Worm (Caenorhabditis elegans) whole organism, L4 larva: ENCODE data around the gene ctsa-4.1.
A peak's percentile ranks its signal among the peaks of the same experiment; 100 is the strongest.

Source experiments
- F10B5.3 ChIP-seq: sonication (generic microtip); optimal IDR thresholded peaks from 2 replicates; lab custom pipeline; 2016; ENCODE audit warnings: mild to moderate bottlenecking, missing genetic modification characterization, missing compliant biosample characterization
- F26F4.8 ChIP-seq: fragments of 200-800 bp; sonication (Bioruptor generic); conservative IDR thresholded peaks from 2 replicates; pipeline ENCODE4 v1.3.6; 2022; ENCODE audit warnings: missing genetic modification characterization, missing compliant biosample characterization
- F44E2.7 ChIP-seq: fragments of 200-800 bp; sonication (Bioruptor generic); IDR thresholded peaks from 2 replicates; pipeline ENCODE4 v2.1.2; 2022; ENCODE audit warnings: missing genetic modification characterization, missing compliant biosample characterization
- F49E8.2 ChIP-seq: sonication (generic microtip); optimal IDR thresholded peaks from 2 replicates; lab custom pipeline; 2016; ENCODE audit warnings: missing compliant biosample characterization, mild to moderate bottlenecking, missing genetic modification characterization, borderline replicate concordance
- T20F7.1 ChIP-seq: fragments of 200-800 bp; sonication (Bioruptor generic); optimal IDR thresholded peaks from 2 replicates; lab custom pipeline; 2018; ENCODE audit warnings: mild to moderate bottlenecking, missing genetic modification characterization, missing compliant biosample characterization
- Y105C5A.15 ChIP-seq: fragments of 200-800 bp; sonication (Bioruptor generic); IDR thresholded peaks from 2 replicates; pipeline ENCODE4 v1.3.6; 2022; ENCODE audit warnings: missing genetic modification characterization, missing compliant biosample characterization
- Y48G9A.11 ChIP-seq: fragments of 200-800 bp; sonication (Bioruptor generic); IDR thresholded peaks from 2 replicates; pipeline ENCODE4 v1.3.6; 2022; ENCODE audit warnings: missing genetic modification reagents, missing genetic modification characterization, missing compliant biosample characterization
- Y75B8A.6 ChIP-seq: fragments of 200-800 bp; sonication (Bioruptor generic); IDR thresholded peaks from 2 replicates; pipeline ENCODE4 v1.3.6; 2022; ENCODE audit warnings: missing genetic modification reagents, missing genetic modification characterization, missing compliant biosample characterization
- ZK546.5 ChIP-seq, 2 experiments: sonication (generic microtip); optimal IDR thresholded peaks; 2 replicates each; lab custom pipeline; 2017; ENCODE audit warnings: missing biosample characterization in 2 of 2, missing genetic modification characterization in 2 of 2
- aha-1 ChIP-seq: fragments of 150-350 bp; peaks from one replicate; lab custom pipeline; 2014; ENCODE audit warnings: missing biosample characterization, missing genetic modification characterization
- aly-2 ChIP-seq: sonication (generic microtip); optimal IDR thresholded peaks from 2 replicates; lab custom pipeline; 2018; ENCODE audit warnings: missing biosample characterization, missing genetic modification characterization
- ceh-44 ChIP-seq: fragments of 200-800 bp; sonication (Bioruptor generic); IDR thresholded peaks from 2 replicates; pipeline ENCODE4 v1.3.6; 2022; ENCODE audit warnings: missing genetic modification reagents, missing genetic modification characterization, missing compliant biosample characterization
- ceh-82 ChIP-seq: sonication (generic microtip); optimal IDR thresholded peaks from 2 replicates; lab custom pipeline; 2017; ENCODE audit warnings: missing biosample characterization, missing genetic modification characterization
- ces-1 ChIP-seq: fragments of 150-350 bp; sonication (generic microtip); optimal IDR thresholded peaks from 4 replicates; lab custom pipeline; 2014; ENCODE audit warnings: missing biosample characterization, missing genetic modification reagents, missing genetic modification characterization
- daf-12 ChIP-seq: fragments of 150-350 bp; optimal IDR thresholded peaks from 2 replicates; lab custom pipeline; 2014; ENCODE audit warnings: missing biosample characterization, missing genetic modification reagents, missing genetic modification characterization
- daf-16 ChIP-seq, 3 experiments: sonication (generic microtip); optimal IDR thresholded peaks; 2 replicates each; lab custom pipeline; 2016 to 2017; ENCODE audit warnings: missing genetic modification characterization in 3 of 3, missing genetic modification reagents in 3 of 3, mild to moderate bottlenecking in 2 of 3, missing compliant biosample characterization in 2 of 3, missing biosample characterization in 1 of 3, moderate library complexity in 1 of 3
- daf-19 ChIP-seq: fragments of 200-800 bp; sonication (Bioruptor generic); conservative IDR thresholded peaks from 2 replicates; pipeline ENCODE4 v1.3.6; 2022; ENCODE audit warnings: missing genetic modification characterization, missing compliant biosample characterization
- dmd-6 ChIP-seq: fragments of 200-800 bp; sonication (Bioruptor generic); IDR thresholded peaks from 2 replicates; pipeline ENCODE4 v1.3.6; 2022; ENCODE audit warnings: missing genetic modification reagents, missing genetic modification characterization, missing compliant biosample characterization
- dmd-8 ChIP-seq: fragments of 200-800 bp; sonication (Bioruptor generic); IDR thresholded peaks from 2 replicates; pipeline ENCODE4 v1.3.6; 2022; ENCODE audit warnings: missing genetic modification characterization, missing compliant biosample characterization
- fos-1 ChIP-seq: fragments of 150-350 bp; optimal IDR thresholded peaks from 2 replicates; lab custom pipeline; 2014; ENCODE audit warnings: missing biosample characterization, missing genetic modification characterization
- hif-1 ChIP-seq, 2 experiments: sonication (generic microtip); optimal IDR thresholded peaks; 2 replicates each; lab custom pipeline; 2016 to 2017; ENCODE audit warnings: missing compliant biosample characterization in 2 of 2, missing genetic modification characterization in 2 of 2, missing genetic modification reagents in 2 of 2, missing genotype in 2 of 2, mild to moderate bottlenecking in 1 of 2
- hlh-11 ChIP-seq: fragments of 200-800 bp; sonication (Bioruptor generic); optimal IDR thresholded peaks from 2 replicates; lab custom pipeline; 2018; ENCODE audit warnings: mild to moderate bottlenecking, missing genetic modification characterization, missing compliant biosample characterization
- hmg-1.1 ChIP-seq: fragments of 200-800 bp; sonication (Bioruptor generic); IDR thresholded peaks from 2 replicates; pipeline ENCODE4 v1.3.6; 2022; ENCODE audit warnings: missing genetic modification reagents, missing genetic modification characterization, missing compliant biosample characterization
- lin-15B ChIP-seq: fragments of 150-350 bp; sonication (generic microtip); optimal IDR thresholded peaks from 3 replicates; lab custom pipeline; 2014; ENCODE audit warnings: missing biosample characterization, missing genetic modification characterization
- lin-38 ChIP-seq: fragments of 200-800 bp; sonication (Bioruptor generic); IDR thresholded peaks from 2 replicates; pipeline ENCODE4 v1.3.6; 2022; ENCODE audit warnings: missing genetic modification reagents, missing genetic modification characterization, missing compliant biosample characterization
- lin-39 ChIP-seq: fragments of 150-350 bp; optimal IDR thresholded peaks from 2 replicates; lab custom pipeline; 2014; ENCODE audit warnings: missing biosample characterization, missing genetic modification reagents, missing genetic modification characterization
- lsy-2 ChIP-seq, 2 experiments: fragments of 150-350 bp in 1 of 2; sonication (generic microtip) in 1 of 2; optimal IDR thresholded peaks; 2 replicates each; lab custom pipeline; 2014 to 2017; ENCODE audit warnings: missing biosample characterization in 2 of 2, missing genetic modification characterization in 2 of 2
- madf-5 ChIP-seq, 2 experiments: fragments of 200-800 bp; sonication (Bioruptor generic); IDR thresholded peaks; 2 replicates each; pipeline ENCODE4 v1.3.6; 2022; ENCODE audit warnings: missing compliant biosample characterization in 2 of 2, missing genetic modification characterization in 2 of 2
- madf-9 ChIP-seq: fragments of 200-800 bp; sonication (Bioruptor generic); conservative IDR thresholded peaks from 2 replicates; pipeline ENCODE4 v1.3.6; 2022; ENCODE audit warnings: missing genetic modification reagents, missing genetic modification characterization, missing compliant biosample characterization
- mdl-1 ChIP-seq, 2 experiments: fragments of 150-350 bp in 1 of 2; sonication (generic microtip) in 1 of 2; optimal IDR thresholded peaks; 2 replicates each; lab custom pipeline; 2014 to 2017; ENCODE audit warnings: missing biosample characterization in 2 of 2, missing genetic modification characterization in 2 of 2
- mdt-29 ChIP-seq: fragments of 200-800 bp; sonication (Bioruptor generic); IDR thresholded peaks from 2 replicates; pipeline ENCODE4 v1.3.6; 2022; ENCODE audit warnings: missing genetic modification reagents, missing genetic modification characterization, missing compliant biosample characterization
- mxl-2 ChIP-seq: fragments of 200-800 bp; sonication (Bioruptor generic); conservative IDR thresholded peaks from 2 replicates; pipeline ENCODE4 v1.3.6; 2022; ENCODE audit warnings: missing genetic modification reagents, missing genetic modification characterization, missing compliant biosample characterization
- mxl-3 ChIP-seq: fragments of 200-800 bp; sonication (Bioruptor generic); optimal IDR thresholded peaks from 2 replicates; lab custom pipeline; 2018; ENCODE audit warnings: mild to moderate bottlenecking, missing genetic modification characterization, missing compliant biosample characterization
- nhr-11 ChIP-seq: fragments of 150-350 bp; optimal IDR thresholded peaks from 2 replicates; lab custom pipeline; 2014; ENCODE audit warnings: missing biosample characterization, missing genetic modification characterization
- nhr-111 ChIP-seq: fragments of 200-800 bp; sonication (Bioruptor generic); optimal IDR thresholded peaks from 2 replicates; lab custom pipeline; 2018; ENCODE audit warnings: mild to moderate bottlenecking, missing genetic modification characterization, missing compliant biosample characterization
- nhr-25 ChIP-seq: sonication (generic microtip); optimal IDR thresholded peaks from 2 replicates; lab custom pipeline; 2017; ENCODE audit warnings: missing genetic modification characterization, mild to moderate bottlenecking, missing compliant biosample characterization, antibody characterized with exemption, moderate library complexity, borderline replicate concordance; ENCODE audit not compliant: insufficient read depth
- nhr-28 ChIP-seq: fragments of 150-350 bp; optimal IDR thresholded peaks from 2 replicates; lab custom pipeline; 2014; ENCODE audit warnings: missing biosample characterization, missing genetic modification characterization
- nhr-41 ChIP-seq: fragments of 200-800 bp; sonication (Bioruptor generic); IDR thresholded peaks from 2 replicates; pipeline ENCODE4 v1.3.6; 2022; ENCODE audit warnings: missing genetic modification reagents, missing genetic modification characterization, missing compliant biosample characterization
- nhr-6 ChIP-seq: fragments of 150-350 bp; optimal IDR thresholded peaks from 2 replicates; lab custom pipeline; 2014; ENCODE audit warnings: missing biosample characterization, missing genetic modification characterization
- pqm-1 ChIP-seq: sonication (generic microtip); optimal IDR thresholded peaks from 2 replicates; lab custom pipeline; 2017; ENCODE audit warnings: missing biosample characterization, missing genetic modification characterization
- rbr-2 ChIP-seq: sonication (generic microtip); optimal IDR thresholded peaks from 2 replicates; lab custom pipeline; 2016; ENCODE audit warnings: missing genotype, missing genetic modification characterization, missing compliant biosample characterization
- sdz-12 ChIP-seq: fragments of 200-800 bp; sonication (Bioruptor generic); optimal IDR thresholded peaks from 2 replicates; lab custom pipeline; 2018; ENCODE audit warnings: mild to moderate bottlenecking, missing genetic modification characterization, missing compliant biosample characterization
- set-16 ChIP-seq: fragments of 200-800 bp; sonication (Bioruptor generic); IDR thresholded peaks from 2 replicates; pipeline ENCODE4 v1.3.6; 2022; ENCODE audit warnings: missing genetic modification reagents, missing genetic modification characterization, missing compliant biosample characterization
- spr-3 ChIP-seq: fragments of 200-800 bp; sonication (Bioruptor generic); optimal IDR thresholded peaks from 2 replicates; lab custom pipeline; 2018; ENCODE audit warnings: mild to moderate bottlenecking, missing genetic modification characterization, missing compliant biosample characterization
- tra-1 ChIP-seq: fragments of 200-800 bp; sonication (Bioruptor generic); IDR thresholded peaks from 2 replicates; pipeline ENCODE4 v1.3.6; 2022; ENCODE audit warnings: missing genetic modification reagents, missing genetic modification characterization, missing compliant biosample characterization
- unc-130 ChIP-seq: sonication (generic microtip); optimal IDR thresholded peaks from 2 replicates; lab custom pipeline; 2016; ENCODE audit warnings: missing genetic modification reagents, missing genetic modification characterization, missing compliant biosample characterization
- unc-39 ChIP-seq: sonication (generic microtip); optimal IDR thresholded peaks from 2 replicates; lab custom pipeline; 2017; ENCODE audit warnings: missing biosample characterization, missing genetic modification characterization
- unc-62 ChIP-seq, 3 experiments: fragments of 150-350 bp in 1 of 3; sonication (generic microtip); optimal IDR thresholded peaks in 2 of 3; peaks in 1 of 3; 1 replicate in 1 of 3; 2 replicates in 2 of 3; lab custom pipeline; 2014 to 2017; ENCODE audit warnings: missing biosample characterization in 3 of 3, missing genetic modification characterization in 3 of 3, missing genetic modification reagents in 3 of 3, missing genotype in 1 of 3
- zfp-3 ChIP-seq: fragments of 200-800 bp; sonication (Bioruptor generic); conservative IDR thresholded peaks from 2 replicates; pipeline ENCODE4 v1.3.6; 2022; ENCODE audit warnings: missing genetic modification reagents, missing genetic modification characterization, missing compliant biosample characterization
- zip-11 ChIP-seq: fragments of 200-800 bp; sonication (Bioruptor generic); IDR thresholded peaks from 2 replicates; pipeline ENCODE4 v1.3.6; 2022; ENCODE audit warnings: missing genetic modification characterization, missing compliant biosample characterization
- ztf-7 ChIP-seq: fragments of 150-350 bp; optimal IDR thresholded peaks from 2 replicates; lab custom pipeline; 2014; ENCODE audit warnings: missing biosample characterization, missing genetic modification characterization

Gene ctsa-4.1

DNA sequence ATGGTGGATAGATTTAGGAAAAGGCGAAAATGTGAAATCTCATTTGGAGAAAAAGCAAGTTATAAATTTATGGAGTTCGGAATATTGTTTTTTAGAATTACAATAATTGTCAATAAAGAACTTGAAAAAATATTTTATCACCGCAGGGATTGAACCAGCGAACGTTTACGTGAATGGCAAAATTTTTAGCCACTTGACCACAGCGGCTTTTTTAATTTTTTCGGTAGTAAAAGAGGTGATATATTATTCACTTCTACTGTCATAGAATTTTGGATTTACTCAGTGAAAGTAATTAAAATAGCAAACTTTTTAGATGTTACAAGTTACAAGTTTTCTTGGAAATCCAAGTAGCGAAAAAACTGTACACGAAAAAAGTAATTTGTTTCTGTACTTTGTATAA is 8.6 kb upstream of the ctsa-4.1 start (continued):
- TF ChIP-seq mdt-29 (GFP tag; lab: Robert Waterston, UW) (no peak), hlh-11 (tag; lab: Kevin White, UChicago) (no peak), rbr-2 (tag; lab: Kevin White, UChicago) (no peak), aha-1 (tag; lab: Kevin White, UChicago) (no peak), daf-19 (GFP tag; lab: Robert Waterston, UW) (0 out of 2 replicates have a peak, but pooled peaks have one; percentile 62), nhr-111 (GFP tag; lab: Kevin White, UChicago) (no peak), tra-1 (GFP tag; lab: Robert Waterston, UW) (no peak), daf-12 (tag; lab: Kevin White, UChicago) (no peak), daf-16 (GFP tag; optimal IDR thresholded peaks at IDR 0.05; lab: Kevin White, UChicago) (no peak), daf-16 (tag; optimal IDR thresholded peaks at IDR 0.05; lab: Kevin White, UChicago) (no peak), nhr-25 (tag; lab: Kevin White, UChicago) (no peak), hif-1 (tag; optimal IDR thresholded peaks at IDR 0.05; lab: Kevin White, UChicago) (no peak), aly-2 (no peak), F10B5.3 (tag; lab: Kevin White, UChicago) (no peak), lin-15B (no peak), mxl-2 (GFP tag; lab: Robert Waterston, UW) (no peak), unc-39 (no peak), dmd-8 (GFP tag; lab: Robert Waterston, UW) (peak; percentile 57; the same call in 1 of the 2 replicates), lsy-2 (tag; optimal IDR thresholded peaks at IDR 0.05; lab: Kevin White, UChicago) (no peak), Y48G9A.11 (GFP tag; lab: Robert Waterston, UW) (no peak), nhr-41 (GFP tag; lab: Robert Waterston, UW) (no peak), F26F4.8 (no peak), zip-11 (GFP tag; lab: Robert Waterston, UW) (no peak), unc-130 (GFP tag; lab: Kevin White, UChicago) (no peak), nhr-11 (tag; lab: Kevin White, UChicago) (no peak), mdl-1 (tag; optimal IDR thresholded peaks at IDR 0.05; lab: Kevin White, UChicago) (no peak), sdz-12 (GFP tag; lab: Kevin White, UChicago) (no peak), pqm-1 (no peak), mxl-3 (GFP tag; lab: Kevin White, UChicago) (no peak), fos-1 (tag; lab: Kevin White, UChicago) (no peak), ztf-7 (tag; lab: Kevin White, UChicago) (no peak), set-16 (GFP tag; lab: Robert Waterston, UW) (no peak), dmd-6 (GFP tag; lab: Robert Waterston, UW) (no peak), F44E2.7 (GFP tag; lab: Robert Waterston, UW) (peak; percentile 51; the same call in 1 of the 2 replicates), unc-62 (GFP tag; optimal IDR thresholded peaks at IDR 0.05 in 1 of 2; lab: Kevin White, UChicago) (no peak), unc-62 (tag; optimal IDR thresholded peaks at IDR 0.05; lab: Kevin White, UChicago) (no peak), ZK546.5 (tag; optimal IDR thresholded peaks at IDR 0.05; lab: Kevin White, UChicago) (no peak), Y75B8A.6 (GFP tag; lab: Robert Waterston, UW) (no peak), Y105C5A.15 (GFP tag; lab: Robert Waterston, UW) (no peak), nhr-6 (tag; lab: Kevin White, UChicago) (no peak), spr-3 (GFP tag; lab: Kevin White, UChicago) (no peak), ceh-82 (tag; lab: Kevin White, UChicago) (no peak), zfp-3 (GFP tag; lab: Robert Waterston, UW) (no peak), lin-39 (tag; lab: Kevin White, UChicago) (no peak), lin-38 (GFP tag; lab: Robert Waterston, UW) (peak; percentile 60), T20F7.1 (GFP tag; lab: Kevin White, UChicago) (no peak), ceh-44 (no peak), madf-9 (no peak), F49E8.2 (tag; lab: Kevin White, UChicago) (peak; percentile 14), hmg-1.1 (no peak), madf-5 (GFP tag; IDR thresholded peaks at IDR 0.05; lab: Robert Waterston, UW) (peak in 1 of 2 experiments; percentile 78; a peak in 2 of 4 replicates), ces-1 (GFP tag; lab: Kevin White, UChicago) (no peak), nhr-28 (tag; lab: Kevin White, UChicago) (no peak)
